Worm (Caenorhabditis elegans) whole organism, L3 larva: ENCODE results near the gene Y48G9A.9.
A peak's percentile ranks its signal among the peaks of the same experiment; 100 is the strongest.

ENCODE experiments used
- R02D3.7 ChIP-seq: fragments of 150-350 bp; optimal IDR thresholded peaks from 2 replicates; lab custom pipeline; 2014; ENCODE audit warnings: missing biosample characterization, missing genetic modification characterization
- ceh-82 ChIP-seq: fragments of 150-350 bp; optimal IDR thresholded peaks from 2 replicates; lab custom pipeline; 2014; ENCODE audit warnings: missing biosample characterization, missing genetic modification characterization
- ceh-9 ChIP-seq: sonication (generic microtip); optimal IDR thresholded peaks from 2 replicates; lab custom pipeline; 2018; ENCODE audit warnings: missing biosample characterization, missing genetic modification characterization
- daf-12 ChIP-seq: fragments of 150-350 bp; optimal IDR thresholded peaks from 2 replicates; lab custom pipeline; 2014; ENCODE audit warnings: missing biosample characterization, missing genetic modification reagents, missing genetic modification characterization
- egl-5 ChIP-seq: fragments of 150-350 bp; optimal IDR thresholded peaks from 2 replicates; lab custom pipeline; 2017; ENCODE audit warnings: missing biosample characterization, missing genetic modification reagents, missing genetic modification characterization, inconsistent platforms
- elt-2 ChIP-seq: sonication (generic microtip); optimal IDR thresholded peaks from 2 replicates; lab custom pipeline; 2016; ENCODE audit warnings: missing genetic modification reagents, mild to moderate bottlenecking, missing genetic modification characterization, missing compliant biosample characterization
- elt-3 ChIP-seq, 3 experiments: fragments of 150-350 bp in 1 of 3; sonication (generic microtip) in 2 of 3; optimal IDR thresholded peaks; 2 replicates in 2 of 3; 4 replicates in 1 of 3; lab custom pipeline; 2014 to 2017; ENCODE audit warnings: missing biosample characterization in 3 of 3, missing genetic modification characterization in 3 of 3
- eor-1 ChIP-seq, 2 experiments: fragments of 150-350 bp; optimal IDR thresholded peaks; 2 replicates each; lab custom pipeline; 2014 to 2018; ENCODE audit warnings: missing biosample characterization in 2 of 2, missing genetic modification characterization in 2 of 2
- fkh-10 ChIP-seq: sonication (generic microtip); optimal IDR thresholded peaks from 2 replicates; lab custom pipeline; 2017; ENCODE audit warnings: missing biosample characterization, missing genetic modification reagents, missing genetic modification characterization
- fkh-2 ChIP-seq: fragments of 150-350 bp; optimal IDR thresholded peaks from 2 replicates; lab custom pipeline; 2014; ENCODE audit warnings: missing biosample characterization, missing genetic modification reagents, missing genetic modification characterization
- fos-1 ChIP-seq: fragments of 150-350 bp; optimal IDR thresholded peaks from 2 replicates; lab custom pipeline; 2014; ENCODE audit warnings: missing biosample characterization, missing genetic modification characterization
- hmg-11 ChIP-seq: sonication (generic microtip); optimal IDR thresholded peaks from 2 replicates; lab custom pipeline; 2016; ENCODE audit warnings: missing genetic modification characterization, missing compliant biosample characterization
- jun-1 ChIP-seq: fragments of 150-350 bp; optimal IDR thresholded peaks from 2 replicates; lab custom pipeline; 2014; ENCODE audit warnings: missing biosample characterization, missing genetic modification reagents, missing genetic modification characterization
- lin-15B ChIP-seq: fragments of 150-350 bp; optimal IDR thresholded peaks from 2 replicates; lab custom pipeline; 2014; ENCODE audit warnings: missing biosample characterization, missing genetic modification characterization
- lin-39 ChIP-seq: fragments of 150-350 bp; optimal IDR thresholded peaks from 2 replicates; lab custom pipeline; 2018; ENCODE audit warnings: missing biosample characterization, missing genetic modification reagents, missing genetic modification characterization
- mdl-1 ChIP-seq: fragments of 150-350 bp; optimal IDR thresholded peaks from 2 replicates; lab custom pipeline; 2014; ENCODE audit warnings: missing biosample characterization, missing genetic modification characterization
- nfya-1 ChIP-seq: sonication (generic microtip); optimal IDR thresholded peaks from 2 replicates; lab custom pipeline; 2017; ENCODE audit warnings: missing genetic modification characterization, mild to moderate bottlenecking, missing compliant biosample characterization, antibody characterized with exemption, moderate library complexity; ENCODE audit not compliant: insufficient read depth
- nhr-11 ChIP-seq: fragments of 150-350 bp; optimal IDR thresholded peaks from 2 replicates; lab custom pipeline; 2014; ENCODE audit warnings: missing biosample characterization, missing genetic modification characterization
- nhr-12 ChIP-seq: fragments of 150-350 bp; optimal IDR thresholded peaks from 2 replicates; lab custom pipeline; 2014; ENCODE audit warnings: missing biosample characterization, missing genetic modification characterization
- nhr-23 ChIP-seq: fragments of 150-350 bp; optimal IDR thresholded peaks from 2 replicates; lab custom pipeline; 2014; ENCODE audit warnings: missing biosample characterization, missing genetic modification reagents, missing genetic modification characterization
- nhr-237 ChIP-seq: fragments of 150-350 bp; optimal IDR thresholded peaks from 2 replicates; lab custom pipeline; 2014; ENCODE audit warnings: missing biosample characterization, missing genetic modification characterization
- nhr-25 ChIP-seq: sonication (generic microtip); optimal IDR thresholded peaks from 2 replicates; lab custom pipeline; 2017; ENCODE audit warnings: missing biosample characterization, missing genetic modification characterization
- nhr-43 ChIP-seq: sonication (generic microtip); optimal IDR thresholded peaks from 2 replicates; lab custom pipeline; 2016; ENCODE audit warnings: mild to moderate bottlenecking, missing genetic modification characterization, missing compliant biosample characterization; ENCODE audit not compliant: poor library complexity, severe bottlenecking
- nhr-67 ChIP-seq: fragments of 150-350 bp; optimal IDR thresholded peaks from 2 replicates; lab custom pipeline; 2014; ENCODE audit warnings: missing biosample characterization, missing genetic modification characterization
- nhr-76 ChIP-seq: fragments of 150-350 bp; sonication (generic microtip); optimal IDR thresholded peaks from 5 replicates; lab custom pipeline; 2014; ENCODE audit warnings: missing biosample characterization, missing genetic modification characterization
- nhr-77 ChIP-seq: fragments of 150-350 bp; optimal IDR thresholded peaks from 2 replicates; lab custom pipeline; 2014; ENCODE audit warnings: missing biosample characterization, missing genetic modification characterization
- pha-4 ChIP-seq: fragments of 150-350 bp; optimal IDR thresholded peaks from 2 replicates; lab custom pipeline; 2014; ENCODE audit warnings: missing biosample characterization, missing genetic modification reagents, missing genetic modification characterization
- pqm-1 ChIP-seq: fragments of 150-350 bp; optimal IDR thresholded peaks from 2 replicates; lab custom pipeline; 2017; ENCODE audit warnings: missing biosample characterization, missing genetic modification characterization, inconsistent platforms
- skn-1 ChIP-seq: fragments of 150-350 bp; optimal IDR thresholded peaks from 2 replicates; lab custom pipeline; 2014; ENCODE audit warnings: missing biosample characterization, missing genetic modification characterization
- snpc-4 ChIP-seq: fragments of 150-350 bp; optimal IDR thresholded peaks from 2 replicates; lab custom pipeline; 2014; ENCODE audit warnings: missing biosample characterization, missing genetic modification characterization
- tbx-2 ChIP-seq: sonication (generic microtip); optimal IDR thresholded peaks from 2 replicates; lab custom pipeline; 2016; ENCODE audit warnings: mild to moderate bottlenecking, missing genetic modification characterization, missing compliant biosample characterization
- zag-1 ChIP-seq: fragments of 150-350 bp; optimal IDR thresholded peaks from 2 replicates; lab custom pipeline; 2014; ENCODE audit warnings: missing biosample characterization, missing genetic modification characterization
- ztf-11 ChIP-seq: fragments of 150-350 bp; optimal IDR thresholded peaks from 2 replicates; lab custom pipeline; 2014; ENCODE audit warnings: missing biosample characterization, missing genetic modification characterization
- ztf-4 ChIP-seq: fragments of 150-350 bp; optimal IDR thresholded peaks from 2 replicates; lab custom pipeline; 2014; ENCODE audit warnings: missing biosample characterization, missing genetic modification characterization

Gene Y48G9A.9

ce11 chrIII:2117541-2117940 is 25.0 kb downstream of the Y48G9A.9 start, which contains the start of gene Y48G9A.6:
Gene Y48G9A.6 (plus strand): TSS chrIII:2117841.
- TF ChIP-seq daf-12 (no peak), fkh-10 (GFP tag; lab: Kevin White, UChicago) (no peak), eor-1 (tag; optimal IDR thresholded peaks at IDR 0.05; lab: Kevin White, UChicago) (no peak), jun-1 (tag; lab: Kevin White, UChicago) (no peak), ztf-4 (tag; lab: Kevin White, UChicago) (no peak), nhr-12 (tag; lab: Kevin White, UChicago) (no peak), lin-15B (no peak), egl-5 (tag; lab: Kevin White, UChicago) (no peak), nhr-76 (tag; lab: Kevin White, UChicago) (no peak), mdl-1 (tag; lab: Kevin White, UChicago) (no peak), fkh-2 (tag; lab: Kevin White, UChicago) (no peak), nhr-11 (tag; lab: Kevin White, UChicago) (no peak), nhr-77 (tag; lab: Kevin White, UChicago) (no peak), elt-3 (tag; optimal IDR thresholded peaks at IDR 0.05; lab: Kevin White, UChicago) (no peak), tbx-2 (tag; lab: Kevin White, UChicago) (no peak), ceh-9 (tag; lab: Kevin White, UChicago) (no peak), fos-1 (no peak)

- peak; percentile 18 for TF ChIP-seq pqm-1 (tag; lab: Kevin White, UChicago)
- no peak for TF ChIP-seq fos-1
- TF ChIP-seq pha-4 (tag; lab: Kevin White, UChicago), result peak; percentile 68
- no peak for TF ChIP-seq snpc-4 (tag; lab: Kevin White, UChicago)
- peak; percentile 68 for TF ChIP-seq elt-2 (tag; lab: Kevin White, UChicago)
These were observed 31.2 kb downstream of the Y48G9A.9 start, which contains the start of gene frl-1 for ce11 chrIII:2123673-2124187. Gene frl-1 (plus strand): TSS chrIII:2124137.

ce11 chrIII:2125936-2126335 is 33.4 kb downstream of the Y48G9A.9 start:
- peak; percentile 4 for TF ChIP-seq hmg-11
- TF ChIP-seq nhr-43, result no peak
- TF ChIP-seq nfya-1 (tag; lab: Kevin White, UChicago), result no peak
- no peak for TF ChIP-seq R02D3.7
- no peak for TF ChIP-seq fkh-10 (GFP tag; lab: Kevin White, UChicago)
- peak; percentile 51 for TF ChIP-seq nhr-25 (tag; lab: Kevin White, UChicago)
- peak; percentile 59 for TF ChIP-seq nhr-23 (tag; lab: Kevin White, UChicago)
- TF ChIP-seq ceh-82, result no peak
- TF ChIP-seq fos-1, result no peak
- TF ChIP-seq elt-3 (tag; optimal IDR thresholded peaks at IDR 0.05; lab: Kevin White, UChicago), result no peak
- TF ChIP-seq nhr-67 (tag; lab: Kevin White, UChicago), result no peak
- no peak for TF ChIP-seq egl-5 (tag; lab: Kevin White, UChicago)
- no peak for TF ChIP-seq ztf-4 (tag; lab: Kevin White, UChicago)
- TF ChIP-seq jun-1 (tag; lab: Kevin White, UChicago), result no peak
- no peak for TF ChIP-seq lin-39
- no peak for TF ChIP-seq ztf-11 (tag; lab: Kevin White, UChicago)
- no peak for TF ChIP-seq nhr-11 (tag; lab: Kevin White, UChicago)
- no peak for TF ChIP-seq skn-1 (tag; lab: Kevin White, UChicago)
- TF ChIP-seq zag-1, result no peak

- no peak for TF ChIP-seq nfya-1 (tag; lab: Kevin White, UChicago)
- TF ChIP-seq, all 47 proteins: peak for 0
These were observed 36.9 kb downstream of the Y48G9A.9 start for ce11 chrIII:2129377-2129776.

- no peak for TF ChIP-seq ceh-82
- no peak for TF ChIP-seq nhr-23 (tag; lab: Kevin White, UChicago)
- no peak for TF ChIP-seq lin-15B
- TF ChIP-seq hmg-11, result peak; percentile 52
- peak; percentile 33 for TF ChIP-seq lin-39
- TF ChIP-seq nfya-1 (tag; lab: Kevin White, UChicago), result peak; percentile 45
- no peak for TF ChIP-seq nhr-77 (tag; lab: Kevin White, UChicago)
- TF ChIP-seq nhr-76 (tag; lab: Kevin White, UChicago), result no peak
- no peak for TF ChIP-seq nhr-237 (tag; lab: Kevin White, UChicago)
- no peak for TF ChIP-seq daf-12
These were observed 37.5 kb downstream of the Y48G9A.9 start for ce11 chrIII:2129991-2130390.
